Worm (Caenorhabditis elegans) whole organism, L3 larva: Measurements from ENCODE around the gene fbxa-76.

Source experiments
- lsy-12 ChIP-seq: sonication (generic microtip); optimal IDR thresholded peaks from 2 replicates; lab custom pipeline; 2016; ENCODE audit warnings: mild to moderate bottlenecking, missing genetic modification characterization, missing compliant biosample characterization
- pha-4 ChIP-seq: fragments of 150-350 bp; optimal IDR thresholded peaks from 2 replicates; lab custom pipeline; 2014; ENCODE audit warnings: missing biosample characterization, missing genetic modification reagents, missing genetic modification characterization

- TF ChIP-seq pha-4 (tag; lab: Kevin White, UChicago) (no peak), lsy-12 (no peak)
These were observed 626 bp downstream of the fbxa-76 start for ce11 chrIII:1248335-1248734.
